Worm (Caenorhabditis elegans): ENCODE measurements around the gene mlk-1.

DNA sequence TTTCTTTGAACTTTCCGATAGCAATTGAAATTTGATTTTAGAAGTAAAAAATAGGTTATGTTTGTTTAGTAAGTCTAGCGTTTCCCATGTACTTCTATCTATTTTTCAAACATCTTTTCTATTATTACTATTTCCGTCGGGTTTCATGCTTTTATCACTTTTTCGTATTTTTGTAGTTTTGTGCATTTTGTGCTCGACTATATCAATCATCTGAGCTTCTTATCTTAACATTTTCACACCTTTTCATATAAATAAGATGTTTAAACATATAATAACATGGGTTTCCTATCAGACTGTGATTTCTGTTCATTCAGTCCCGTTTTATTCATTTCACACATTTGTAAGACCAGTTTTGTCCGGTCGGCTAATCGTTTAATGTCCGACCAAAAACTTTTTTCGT lies 46.5 kb downstream of the mlk-1 start:
- TF ChIP-seq aly-2 (tag; optimal IDR thresholded peaks at IDR 0.05), result no peak
- TF ChIP-seq nhr-237 (tag; optimal IDR thresholded peaks at IDR 0.05), result no peak
- no peak for TF ChIP-seq alr-1 (tag; optimal IDR thresholded peaks at IDR 0.05; ENCODE audit: borderline replicate concordance)
- no peak for TF ChIP-seq mep-1 (tag; optimal IDR thresholded peaks at IDR 0.05)
